Worm (Caenorhabditis elegans): ENCODE data around the gene Y45F10A.7.

ce11 chrIV:13474132-13474531 is 18.2 kb upstream of the Y45F10A.7 start, which contains the start of gene Y38H8A.2:
- TF ChIP-seq F13H6.1 (tag; optimal IDR thresholded peaks at IDR 0.05) (no peak), nhr-237 (tag; optimal IDR thresholded peaks at IDR 0.05) (no peak), snpc-4 (tag; optimal IDR thresholded peaks at IDR 0.05) (no peak), R02D3.7 (tag; optimal IDR thresholded peaks at IDR 0.05) (no peak), dmd-4 (tag; optimal IDR thresholded peaks at IDR 0.05) (no peak), nhr-21 (tag; optimal IDR thresholded peaks at IDR 0.05) (no peak), ceh-82 (tag; optimal IDR thresholded peaks at IDR 0.05) (no peak), egl-27 (tag; optimal IDR thresholded peaks at IDR 0.05) (no peak), lin-13 (GFP tag; optimal IDR thresholded peaks at IDR 0.05) (no peak)
